Worm (Caenorhabditis elegans): ENCODE data around the gene lys-1.

DNA sequence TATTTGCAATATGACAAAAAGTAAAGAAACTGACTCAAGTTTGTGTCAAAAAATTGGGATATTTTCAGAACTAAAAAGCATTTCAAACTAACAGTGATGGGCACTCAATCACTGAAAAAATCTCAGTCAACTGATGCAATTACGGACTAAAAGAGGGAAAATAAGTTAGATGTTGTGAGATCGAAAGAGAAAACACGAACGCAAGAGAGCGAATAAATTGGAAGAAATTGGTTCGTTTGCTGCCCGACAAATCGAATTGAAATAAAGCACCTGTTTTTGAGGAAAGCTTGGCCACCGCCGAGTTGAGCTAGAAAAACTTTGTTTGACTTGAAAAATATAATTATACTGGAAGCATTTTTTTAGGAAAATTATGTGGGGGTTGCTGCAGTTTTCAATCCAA is 11.7 kb upstream of the lys-1 start:
- TF ChIP-seq attf-5 (GFP tag; optimal IDR thresholded peaks at IDR 0.05): no peak
- no peak for TF ChIP-seq ceh-91 (GFP tag; IDR thresholded peaks at IDR 0.05)
- no peak for TF ChIP-seq ZK185.1 (tag; optimal IDR thresholded peaks at IDR 0.05; ENCODE audit: poor library complexity, severe bottlenecking)
- TF ChIP-seq tlf-1 (GFP tag; optimal IDR thresholded peaks at IDR 0.05): no peak
- no peak for TF ChIP-seq ztf-25 (GFP tag; IDR thresholded peaks at IDR 0.05)
- TF ChIP-seq nfyb-1 (GFP tag; IDR thresholded peaks at IDR 0.05): no peak
- TF ChIP-seq nhr-120 (GFP tag; IDR thresholded peaks at IDR 0.05): no peak

All from whole organism, young adult.